Worm (Caenorhabditis elegans): ENCODE measurements around the gene ints-2.

ce11 chrV:14156468-14156867 is 29.0 kb upstream of the ints-2 start, which contains the start of gene AH10.2:
- TF ChIP-seq ama-1 (optimal IDR thresholded peaks at IDR 0.05): no peak
- no peak for TF ChIP-seq pes-1 (GFP tag; IDR thresholded peaks at IDR 0.05)
- TF ChIP-seq hmg-4 (GFP tag; optimal IDR thresholded peaks at IDR 0.05): no peak

Measured in whole organism, early embryonic.